Fruit fly (Drosophila melanogaster): ENCODE measurements around the gene CG5274.

CG5274 gene

DNA sequence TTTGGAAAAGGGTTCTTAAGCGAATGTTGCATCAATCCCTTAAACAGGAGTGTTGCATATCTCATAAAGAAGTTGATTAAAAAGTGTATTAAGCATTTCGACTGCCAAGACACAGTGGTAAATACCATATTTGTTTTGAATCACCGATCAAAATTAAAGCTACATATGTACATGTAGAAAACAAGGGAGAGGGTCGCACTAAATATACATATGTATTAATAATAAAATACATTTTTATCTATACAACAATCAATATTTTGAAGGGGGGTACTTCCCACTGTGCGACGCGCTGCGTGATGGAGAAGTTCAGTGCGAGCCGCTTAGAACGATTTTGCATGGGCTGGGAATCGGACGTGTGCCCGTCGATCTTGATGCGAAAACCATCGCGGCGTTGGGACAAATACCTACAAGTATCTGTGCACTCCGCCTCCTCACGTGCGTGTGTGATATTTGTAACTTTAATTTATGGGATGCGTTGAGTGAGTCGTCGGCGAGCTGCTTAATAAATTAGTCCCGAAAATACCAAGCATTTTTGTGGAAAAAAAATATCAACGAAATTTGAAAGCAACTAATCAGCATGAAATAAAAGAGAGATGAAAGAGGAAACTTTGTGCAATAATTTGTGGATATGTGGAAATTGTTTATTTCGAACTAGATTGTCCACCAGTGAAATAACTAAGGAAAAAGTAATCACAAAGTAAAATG, 17.5 kb upstream of the CG5274 start (continued):
- TF ChIP-seq CG11093 (GFP tag; IDR thresholded peaks at IDR 0.05) (peak; percentile 85), CG8924 (tag; optimal IDR thresholded peaks at IDR 0.05) (peak; percentile 84), CG6175 (GFP tag; IDR thresholded peaks at IDR 0.05) (peak; percentile 77), MESR4 (GFP tag; optimal IDR thresholded peaks at IDR 0.05) (peak; percentile 14), CG4617 (GFP tag; optimal IDR thresholded peaks at IDR 0.05; ENCODE audit: borderline replicate concordance) (peak; percentile 22), CG10654 (GFP tag; optimal IDR thresholded peaks at IDR 0.05) (peak; percentile 75), CG10147 (GFP tag; optimal IDR thresholded peaks at IDR 0.05) (peak; percentile 78), CG4854 (GFP tag; optimal IDR thresholded peaks at IDR 0.05) (peak; percentile 41), CG17829 (tag; optimal IDR thresholded peaks at IDR 0.05) (peak; percentile 85), Sox102F (GFP tag; optimal IDR thresholded peaks at IDR 0.05) (peak; percentile 91), abd-A (tag; optimal IDR thresholded peaks at IDR 0.05) (no peak), eve (GFP tag; optimal IDR thresholded peaks at IDR 0.05) (peak in 1 of 2 experiments; percentile 62), tll (GFP tag; optimal IDR thresholded peaks at IDR 0.05) (no peak), CG1602 (GFP tag; optimal IDR thresholded peaks at IDR 0.05) (peak; percentile 78), CG10209 (GFP tag; optimal IDR thresholded peaks at IDR 0.05) (peak; percentile 83), cad (GFP tag; optimal IDR thresholded peaks at IDR 0.05) (no peak), CG31224 (GFP tag; IDR thresholded peaks at IDR 0.05) (peak; percentile 75), CG31441 (GFP tag; IDR thresholded peaks at IDR 0.05) (peak; percentile 89), eyg (GFP tag; optimal IDR thresholded peaks at IDR 0.05) (peak; percentile 49), CG4360 (GFP tag; IDR thresholded peaks at IDR 0.05) (peak; percentile 52), CG9876 (GFP tag; optimal IDR thresholded peaks at IDR 0.05) (no peak), corto (GFP tag; optimal IDR thresholded peaks at IDR 0.05) (peak; percentile 74), ind (GFP tag; optimal IDR thresholded peaks at IDR 0.05) (peak; percentile 89), HLH54F (GFP tag; optimal IDR thresholded peaks at IDR 0.05) (peak; percentile 32), CG17385 (GFP tag; optimal IDR thresholded peaks at IDR 0.05) (peak; percentile 83), gro (GFP tag; optimal IDR thresholded peaks at IDR 0.05) (no peak), emc (GFP tag; optimal IDR thresholded peaks at IDR 0.05) (no peak), CG18476 (GFP tag; optimal IDR thresholded peaks at IDR 0.05) (peak; percentile 53), trem (tag; optimal IDR thresholded peaks at IDR 0.05) (peak; percentile 71), CG7928 (GFP tag; optimal IDR thresholded peaks at IDR 0.05) (peak; percentile 52), CG9797 (GFP tag; optimal IDR thresholded peaks at IDR 0.05) (no peak), zen2 (GFP tag; IDR thresholded peaks at IDR 0.05; ENCODE audit: partially characterized antibody) (no peak), HmgD (GFP tag; optimal IDR thresholded peaks at IDR 0.05) (no peak), Dfd (GFP tag; optimal IDR thresholded peaks at IDR 0.05) (no peak), dmrt99B (tag; optimal IDR thresholded peaks at IDR 0.05) (peak; percentile 91), CG9609 (GFP tag; optimal IDR thresholded peaks at IDR 0.05) (peak; percentile 37), Hmx (GFP tag; optimal IDR thresholded peaks at IDR 0.05) (no peak), Med (GFP tag) (peak; percentile 86), peb (GFP tag; IDR thresholded peaks at IDR 0.05) (peak; percentile 81), so (GFP tag; IDR thresholded peaks at IDR 0.05) (peak; percentile 91), CG13296 (GFP tag; optimal IDR thresholded peaks at IDR 0.05) (peak; percentile 74), ewg (GFP tag; optimal IDR thresholded peaks at IDR 0.05) (peak; percentile 70), bsh (GFP tag; optimal IDR thresholded peaks at IDR 0.05) (peak; percentile 78 to 89), gsb-n (tag; optimal IDR thresholded peaks at IDR 0.05) (peak; percentile 74), CG8290 (GFP tag; optimal IDR thresholded peaks at IDR 0.05) (peak; percentile 48), CG8290 (tag; optimal IDR thresholded peaks at IDR 0.05) (peak; percentile 0 to 82), CG8281 (tag; optimal IDR thresholded peaks at IDR 0.05) (peak; percentile 57), Hmr (GFP tag; optimal IDR thresholded peaks at IDR 0.05) (peak; percentile 84), Doc3 (GFP tag; IDR thresholded peaks at IDR 0.05; ENCODE audit: partially characterized antibody) (no peak)

All from whole organism, embryonic.